Fruit fly (Drosophila melanogaster) whole organism, wandering third instar larva: ENCODE measurements around the gene TBC1D23.
A peak's percentile ranks its signal among the peaks of the same experiment; 100 is the strongest.

Source experiments
- Abd-B ChIP-seq: fragments of >200 bp; optimal IDR thresholded peaks from 2 replicates; lab custom pipeline; 2017; ENCODE audit warnings: missing biosample characterization, missing genetic modification characterization
- CG32264 ChIP-seq: fragments of 200-800 bp; sonication (Bioruptor generic); optimal IDR thresholded peaks from 2 replicates; lab custom pipeline; 2016; ENCODE audit warnings: missing biosample characterization, missing genetic modification characterization
- CG9705 ChIP-seq: fragments of 200-800 bp; sonication (Bioruptor generic); optimal IDR thresholded peaks from 2 replicates; lab custom pipeline; 2018; ENCODE audit warnings: missing biosample characterization, mild to moderate bottlenecking, missing genetic modification characterization
- CrebA ChIP-seq: fragments of 200-800 bp; sonication (Bioruptor generic); optimal IDR thresholded peaks from 2 replicates; lab custom pipeline; 2016; ENCODE audit warnings: missing biosample characterization, mild to moderate bottlenecking, missing genetic modification characterization, borderline replicate concordance
- Dfd ChIP-seq: fragments of >200 bp; optimal IDR thresholded peaks from 2 replicates; lab custom pipeline; 2017; ENCODE audit warnings: missing biosample characterization, missing genetic modification characterization
- Dif ChIP-seq: fragments of 200-275, 200-300 bp; sonication (Bioruptor generic); optimal IDR thresholded peaks from 2 replicates; lab custom pipeline; 2018; ENCODE audit warnings: missing biosample characterization, missing genetic modification characterization; ENCODE audit not compliant: partially characterized antibody
- GATAd ChIP-seq: sonication (Bioruptor generic); optimal IDR thresholded peaks from 2 replicates; lab custom pipeline; 2016; ENCODE audit warnings: missing biosample characterization, missing genetic modification characterization
- HLH106 ChIP-seq: fragments of 200-800 bp; optimal IDR thresholded peaks from 3 replicates; lab custom pipeline; 2019; ENCODE audit warnings: missing biosample characterization, mild to moderate bottlenecking, missing genetic modification characterization, moderate library complexity
- Hnf4 ChIP-seq: fragments of 200-800 bp; sonication (Bioruptor generic); optimal IDR thresholded peaks from 2 replicates; lab custom pipeline; 2016; ENCODE audit warnings: missing biosample characterization, mild to moderate bottlenecking, missing genetic modification characterization
- Hr78 ChIP-seq: fragments of >200 bp; optimal IDR thresholded peaks from 2 replicates; lab custom pipeline; 2017; ENCODE audit warnings: missing biosample characterization, missing genetic modification characterization
- Hr83 ChIP-seq: fragments of 200-300 bp; sonication (Bioruptor generic); optimal IDR thresholded peaks from 2 replicates; lab custom pipeline; 2016; ENCODE audit warnings: missing biosample characterization, mild to moderate bottlenecking, missing genetic modification characterization, moderate library complexity; ENCODE audit not compliant: poor library complexity, severe bottlenecking
- Jra ChIP-seq: sonication (Bioruptor generic); optimal IDR thresholded peaks from 2 replicates; lab custom pipeline; 2016; ENCODE audit warnings: missing biosample characterization, missing genetic modification characterization
- Mio ChIP-seq: sonication (Bioruptor generic); optimal IDR thresholded peaks from 2 replicates; lab custom pipeline; 2016; ENCODE audit warnings: missing biosample characterization, missing genetic modification characterization
- Myc ChIP-seq: fragments of >200 bp; optimal IDR thresholded peaks from 2 replicates; lab custom pipeline; 2017
- N ChIP-seq: fragments of >200 bp; optimal IDR thresholded peaks from 2 replicates; lab custom pipeline; 2018; ENCODE audit warnings: missing biosample characterization, missing external identifiers, missing genetic modification characterization
- OdsH ChIP-seq: fragments of 200-800 bp; sonication (Bioruptor generic); optimal IDR thresholded peaks from 2 replicates; lab custom pipeline; 2016; ENCODE audit warnings: missing biosample characterization, mild to moderate bottlenecking, missing genetic modification characterization
- Rel ChIP-seq, 2 experiments: fragments of 200-800 bp; sonication (Bioruptor generic) in 1 of 2; optimal IDR thresholded peaks; 2 replicates in 1 of 2; 3 replicates in 1 of 2; lab custom pipeline; 2016 to 2019; ENCODE audit warnings: mild to moderate bottlenecking in 2 of 2, missing biosample characterization in 2 of 2, missing genetic modification characterization in 2 of 2, moderate library complexity in 1 of 2
- Sp1 ChIP-seq: fragments of 200-800 bp; sonication (Bioruptor generic); optimal IDR thresholded peaks from 3 replicates; lab custom pipeline; 2019; ENCODE audit warnings: missing biosample characterization, mild to moderate bottlenecking, missing genetic modification characterization, moderate library complexity
- Vsx2 ChIP-seq: fragments of 200-300, 225-300 bp; sonication (Bioruptor generic); optimal IDR thresholded peaks from 2 replicates; lab custom pipeline; 2018; ENCODE audit warnings: missing biosample characterization, missing genetic modification characterization; ENCODE audit not compliant: partially characterized antibody
- br ChIP-seq: fragments of 200-800 bp; sonication (Bioruptor generic); optimal IDR thresholded peaks from 2 replicates; lab custom pipeline; 2016; ENCODE audit warnings: missing biosample characterization, missing genetic modification characterization
- brk ChIP-seq: fragments of 200-800 bp; sonication (Bioruptor generic); optimal IDR thresholded peaks from 2 replicates; lab custom pipeline; 2016; ENCODE audit warnings: missing biosample characterization, mild to moderate bottlenecking, missing genetic modification characterization
- dl ChIP-seq, 2 experiments: fragments of 175-275, 200-275 bp in 1 of 2; fragments of 200-275 bp in 1 of 2; sonication (Bioruptor generic); optimal IDR thresholded peaks; lab custom pipeline; 2018; ENCODE audit warnings: mild to moderate bottlenecking in 2 of 2, missing biosample characterization in 2 of 2, missing genetic modification characterization in 2 of 2, moderate library complexity in 2 of 2; ENCODE audit not compliant: partially characterized antibody in 2 of 2, insufficient read depth in 1 of 2
- dmrt93B ChIP-seq: fragments of 200-800 bp; sonication (Bioruptor generic); optimal IDR thresholded peaks from 2 replicates; lab custom pipeline; 2018; ENCODE audit warnings: missing biosample characterization, mild to moderate bottlenecking, missing genetic modification characterization
- dsf ChIP-seq: sonication (Bioruptor generic); optimal IDR thresholded peaks from 2 replicates; lab custom pipeline; 2016; ENCODE audit warnings: missing biosample characterization, missing genetic modification characterization, borderline replicate concordance
- ey ChIP-seq: fragments of 200-800 bp; sonication (Bioruptor generic); optimal IDR thresholded peaks from 2 replicates; lab custom pipeline; 2016; ENCODE audit warnings: missing biosample characterization, missing genetic modification characterization
- foxo ChIP-seq, 2 experiments: fragments of 200-800 bp; sonication (Bioruptor generic); optimal IDR thresholded peaks; 2 replicates in 1 of 2; 3 replicates in 1 of 2; lab custom pipeline; 2016 to 2017; ENCODE audit warnings: missing biosample characterization in 2 of 2, missing genetic modification characterization in 2 of 2
- fru ChIP-seq: fragments of 200-800 bp; sonication (Bioruptor generic); optimal IDR thresholded peaks from 3 replicates; lab custom pipeline; 2016; ENCODE audit warnings: missing biosample characterization, mild to moderate bottlenecking, missing genetic modification characterization
- h ChIP-seq: fragments of 200-800 bp; sonication (Bioruptor generic); optimal IDR thresholded peaks from 3 replicates; lab custom pipeline; 2016; ENCODE audit warnings: missing biosample characterization, mild to moderate bottlenecking, missing genetic modification characterization
- jim ChIP-seq: fragments of 175-275, 200-325 bp; sonication (Bioruptor generic); optimal IDR thresholded peaks from 2 replicates; lab custom pipeline; 2016; ENCODE audit warnings: missing biosample characterization, mild to moderate bottlenecking, missing genetic modification characterization
- lola ChIP-seq: fragments of >200 bp; optimal IDR thresholded peaks from 2 replicates; lab custom pipeline; 2017; ENCODE audit warnings: missing biosample characterization, missing genetic modification characterization
- pan ChIP-seq: fragments of >200 bp; optimal IDR thresholded peaks from 2 replicates; lab custom pipeline; 2017
- psq ChIP-seq: fragments of 200-800 bp; sonication (Bioruptor generic); optimal IDR thresholded peaks from 3 replicates; lab custom pipeline; 2017; ENCODE audit warnings: missing biosample characterization, mild to moderate bottlenecking, missing genetic modification characterization, moderate library complexity
- rgr ChIP-seq: fragments of 200-800 bp; sonication (Bioruptor generic); optimal IDR thresholded peaks from 3 replicates; lab custom pipeline; 2016; ENCODE audit warnings: missing biosample characterization, mild to moderate bottlenecking, missing genetic modification characterization
- sage ChIP-seq: fragments of 200-800 bp; sonication (Bioruptor generic); optimal IDR thresholded peaks from 2 replicates; lab custom pipeline; 2016; ENCODE audit warnings: missing biosample characterization, mild to moderate bottlenecking, missing genetic modification characterization
- sv ChIP-seq: fragments of 200-800 bp; sonication (Bioruptor generic); optimal IDR thresholded peaks from 3 replicates; lab custom pipeline; 2016; ENCODE audit warnings: missing biosample characterization, missing genetic modification characterization
- tai ChIP-seq: sonication (Bioruptor generic); optimal IDR thresholded peaks from 2 replicates; lab custom pipeline; 2016; ENCODE audit warnings: missing biosample characterization, missing genetic modification characterization
- usp ChIP-seq: fragments of >200 bp; optimal IDR thresholded peaks from 2 replicates; lab custom pipeline; 2017; ENCODE audit warnings: missing biosample characterization, missing genetic modification characterization
- woc ChIP-seq: sonication (Bioruptor generic); optimal IDR thresholded peaks from 2 replicates; lab custom pipeline; 2016; ENCODE audit warnings: missing biosample characterization, mild to moderate bottlenecking, missing genetic modification characterization

The TBC1D23 gene

dm6 chr2L:1128932-1129887 lies at the start of gene TBC1D23, which contains the start of gene Pino:
Gene TBC1D23, plus strand, starts transcription at chr2L:1129316.
Gene Pino, minus strand, starts transcription at chr2L:1128953.
- no peak for TF ChIP-seq Mio
- TF ChIP-seq tai (GFP tag; lab: Kevin White, UChicago) = no peak
- no peak for TF ChIP-seq dl (GFP tag; optimal IDR thresholded peaks at IDR 0.05; lab: Kevin White, UChicago; ENCODE audit: insufficient read depth in 1 of 2, partially characterized antibody in 2 of 2)
- TF ChIP-seq jim (GFP tag; lab: Kevin White, UChicago) = no peak
- no peak for TF ChIP-seq dsf
- TF ChIP-seq Hr83 (GFP tag; lab: Kevin White, UChicago) = peak; percentile 38
- TF ChIP-seq br (GFP tag; lab: Kevin White, UChicago) = peak; percentile 50
- peak; percentile 57 for TF ChIP-seq CG9705 (GFP tag; lab: Kevin White, UChicago)
- TF ChIP-seq pan = no peak
- peak; percentile 58 for TF ChIP-seq sv
- no peak for TF ChIP-seq N
- peak; percentile 53 for TF ChIP-seq ey (GFP tag; lab: Kevin White, UChicago)
- TF ChIP-seq foxo (GFP tag; optimal IDR thresholded peaks at IDR 0.05; lab: Kevin White, UChicago) = peak in 1 of 2 experiments; percentile 80
- TF ChIP-seq lola (GFP tag; lab: Kevin White, UChicago) = no peak
- no peak for TF ChIP-seq brk (GFP tag; lab: Kevin White, UChicago)
- peak; percentile 84 for TF ChIP-seq HLH106
- no peak for TF ChIP-seq Hnf4 (GFP tag; lab: Kevin White, UChicago)
- TF ChIP-seq rgr (GFP tag; lab: Kevin White, UChicago) = peak; percentile 76
- TF ChIP-seq Vsx2 (GFP tag; lab: Kevin White, UChicago) = no peak
- peak; percentile 57 for TF ChIP-seq fru (GFP tag; lab: Kevin White, UChicago)
- TF ChIP-seq dmrt93B (GFP tag; lab: Kevin White, UChicago) = peak; percentile 56
- no peak for TF ChIP-seq CG32264
- TF ChIP-seq GATAd (GFP tag; lab: Kevin White, UChicago) = no peak
- no peak for TF ChIP-seq Dif (GFP tag; lab: Kevin White, UChicago)
- TF ChIP-seq psq = peak; percentile 48
- TF ChIP-seq Abd-B (GFP tag; lab: Kevin White, UChicago) = no peak
- TF ChIP-seq Myc (lab: Kevin White, UChicago) = peak; percentile 57
- peak; percentile 52 for TF ChIP-seq h (GFP tag; lab: Kevin White, UChicago)
- TF ChIP-seq OdsH (GFP tag; lab: Kevin White, UChicago) = peak; percentile 26
- peak; percentile 1 for TF ChIP-seq Jra (GFP tag; lab: Kevin White, UChicago)
- no peak for TF ChIP-seq CrebA (GFP tag; lab: Kevin White, UChicago)
- no peak for TF ChIP-seq Dfd (GFP tag; lab: Kevin White, UChicago)
- no peak for TF ChIP-seq Hr78 (GFP tag; lab: Kevin White, UChicago)
- peak; percentile 70 for TF ChIP-seq Sp1 (GFP tag; lab: Kevin White, UChicago)
- TF ChIP-seq usp = no peak
- TF ChIP-seq sage (GFP tag; lab: Kevin White, UChicago) = no peak
- peak; percentile 60 for TF ChIP-seq woc (GFP tag; lab: Kevin White, UChicago)
- no peak for TF ChIP-seq Rel (GFP tag; optimal IDR thresholded peaks at IDR 0.05; lab: Kevin White, UChicago)
- TF ChIP-seq Rel (tag; optimal IDR thresholded peaks at IDR 0.05; lab: Kevin White, UChicago) = no peak
